Worm (Caenorhabditis elegans) whole organism, L3 larva: ENCODE results near the gene mfsd-11.

Experiments used
- R02D3.7 ChIP-seq: fragments of 150-350 bp; optimal IDR thresholded peaks from 2 replicates; lab custom pipeline; 2014; ENCODE audit warnings: missing biosample characterization, missing genetic modification characterization
- ZK546.5 ChIP-seq: sonication (generic microtip); optimal IDR thresholded peaks from 2 replicates; lab custom pipeline; 2017; ENCODE audit warnings: missing biosample characterization, missing genetic modification characterization
- aly-2 ChIP-seq: fragments of 150-350 bp; optimal IDR thresholded peaks from 2 replicates; lab custom pipeline; 2014; ENCODE audit warnings: missing biosample characterization, missing genetic modification characterization
- ama-1 ChIP-seq: fragments of 150-350 bp; optimal IDR thresholded peaks from 2 replicates; lab custom pipeline; 2018
- ceh-16 ChIP-seq: sonication (generic microtip); optimal IDR thresholded peaks from 2 replicates; lab custom pipeline; 2017; ENCODE audit warnings: missing biosample characterization, missing genetic modification characterization
- ceh-28 ChIP-seq: fragments of 150-350 bp; optimal IDR thresholded peaks from 2 replicates; lab custom pipeline; 2014; ENCODE audit warnings: missing biosample characterization, missing genetic modification reagents, missing genetic modification characterization
- ceh-82 ChIP-seq: fragments of 150-350 bp; optimal IDR thresholded peaks from 2 replicates; lab custom pipeline; 2014; ENCODE audit warnings: missing biosample characterization, missing genetic modification characterization
- ceh-9 ChIP-seq: sonication (generic microtip); optimal IDR thresholded peaks from 2 replicates; lab custom pipeline; 2018; ENCODE audit warnings: missing biosample characterization, missing genetic modification characterization
- daf-12 ChIP-seq: fragments of 150-350 bp; optimal IDR thresholded peaks from 2 replicates; lab custom pipeline; 2014; ENCODE audit warnings: missing biosample characterization, missing genetic modification reagents, missing genetic modification characterization
- egl-27 ChIP-seq: sonication (generic microtip); optimal IDR thresholded peaks from 4 replicates; lab custom pipeline; 2017; ENCODE audit warnings: missing biosample characterization, missing genetic modification reagents, missing genetic modification characterization
- egl-5 ChIP-seq: fragments of 150-350 bp; optimal IDR thresholded peaks from 2 replicates; lab custom pipeline; 2017; ENCODE audit warnings: missing biosample characterization, missing genetic modification reagents, missing genetic modification characterization, inconsistent platforms
- elt-1 ChIP-seq: fragments of 150-350 bp; optimal IDR thresholded peaks from 2 replicates; lab custom pipeline; 2014; ENCODE audit warnings: missing biosample characterization, missing genetic modification characterization
- elt-2 ChIP-seq: sonication (generic microtip); optimal IDR thresholded peaks from 2 replicates; lab custom pipeline; 2016; ENCODE audit warnings: missing genetic modification reagents, mild to moderate bottlenecking, missing genetic modification characterization, missing compliant biosample characterization
- elt-3 ChIP-seq, 3 experiments: fragments of 150-350 bp in 1 of 3; sonication (generic microtip) in 2 of 3; optimal IDR thresholded peaks; 2 replicates in 2 of 3; 4 replicates in 1 of 3; lab custom pipeline; 2014 to 2017; ENCODE audit warnings: missing biosample characterization in 3 of 3, missing genetic modification characterization in 3 of 3
- eor-1 ChIP-seq, 2 experiments: fragments of 150-350 bp; optimal IDR thresholded peaks; 2 replicates each; lab custom pipeline; 2014 to 2018; ENCODE audit warnings: missing biosample characterization in 2 of 2, missing genetic modification characterization in 2 of 2
- fkh-10 ChIP-seq: sonication (generic microtip); optimal IDR thresholded peaks from 2 replicates; lab custom pipeline; 2017; ENCODE audit warnings: missing biosample characterization, missing genetic modification reagents, missing genetic modification characterization
- fkh-2 ChIP-seq: fragments of 150-350 bp; optimal IDR thresholded peaks from 2 replicates; lab custom pipeline; 2014; ENCODE audit warnings: missing biosample characterization, missing genetic modification reagents, missing genetic modification characterization
- fos-1 ChIP-seq: fragments of 150-350 bp; optimal IDR thresholded peaks from 2 replicates; lab custom pipeline; 2014; ENCODE audit warnings: missing biosample characterization, missing genetic modification characterization
- hmg-11 ChIP-seq: sonication (generic microtip); optimal IDR thresholded peaks from 2 replicates; lab custom pipeline; 2016; ENCODE audit warnings: missing genetic modification characterization, missing compliant biosample characterization
- jun-1 ChIP-seq: fragments of 150-350 bp; optimal IDR thresholded peaks from 2 replicates; lab custom pipeline; 2014; ENCODE audit warnings: missing biosample characterization, missing genetic modification reagents, missing genetic modification characterization
- lin-15B ChIP-seq: fragments of 150-350 bp; optimal IDR thresholded peaks from 2 replicates; lab custom pipeline; 2014; ENCODE audit warnings: missing biosample characterization, missing genetic modification characterization
- lin-39 ChIP-seq: fragments of 150-350 bp; optimal IDR thresholded peaks from 2 replicates; lab custom pipeline; 2018; ENCODE audit warnings: missing biosample characterization, missing genetic modification reagents, missing genetic modification characterization
- lsy-12 ChIP-seq: sonication (generic microtip); optimal IDR thresholded peaks from 2 replicates; lab custom pipeline; 2016; ENCODE audit warnings: mild to moderate bottlenecking, missing genetic modification characterization, missing compliant biosample characterization
- mdl-1 ChIP-seq: fragments of 150-350 bp; optimal IDR thresholded peaks from 2 replicates; lab custom pipeline; 2014; ENCODE audit warnings: missing biosample characterization, missing genetic modification characterization
- mml-1 ChIP-seq: fragments of 150-350 bp; sonication (generic microtip); optimal IDR thresholded peaks from 3 replicates; lab custom pipeline; 2014; ENCODE audit warnings: missing biosample characterization, missing genetic modification characterization
- nfya-1 ChIP-seq: sonication (generic microtip); optimal IDR thresholded peaks from 2 replicates; lab custom pipeline; 2017; ENCODE audit warnings: missing genetic modification characterization, mild to moderate bottlenecking, missing compliant biosample characterization, antibody characterized with exemption, moderate library complexity; ENCODE audit not compliant: insufficient read depth
- nhr-11 ChIP-seq: fragments of 150-350 bp; optimal IDR thresholded peaks from 2 replicates; lab custom pipeline; 2014; ENCODE audit warnings: missing biosample characterization, missing genetic modification characterization
- nhr-12 ChIP-seq: fragments of 150-350 bp; optimal IDR thresholded peaks from 2 replicates; lab custom pipeline; 2014; ENCODE audit warnings: missing biosample characterization, missing genetic modification characterization
- nhr-23 ChIP-seq: fragments of 150-350 bp; optimal IDR thresholded peaks from 2 replicates; lab custom pipeline; 2014; ENCODE audit warnings: missing biosample characterization, missing genetic modification reagents, missing genetic modification characterization
- nhr-237 ChIP-seq: fragments of 150-350 bp; optimal IDR thresholded peaks from 2 replicates; lab custom pipeline; 2014; ENCODE audit warnings: missing biosample characterization, missing genetic modification characterization
- nhr-25 ChIP-seq: sonication (generic microtip); optimal IDR thresholded peaks from 2 replicates; lab custom pipeline; 2017; ENCODE audit warnings: missing biosample characterization, missing genetic modification characterization
- nhr-28 ChIP-seq: fragments of 150-350 bp; optimal IDR thresholded peaks from 2 replicates; lab custom pipeline; 2014; ENCODE audit warnings: missing biosample characterization, missing genetic modification characterization
- nhr-43 ChIP-seq: sonication (generic microtip); optimal IDR thresholded peaks from 2 replicates; lab custom pipeline; 2016; ENCODE audit warnings: mild to moderate bottlenecking, missing genetic modification characterization, missing compliant biosample characterization; ENCODE audit not compliant: poor library complexity, severe bottlenecking
- nhr-67 ChIP-seq: fragments of 150-350 bp; optimal IDR thresholded peaks from 2 replicates; lab custom pipeline; 2014; ENCODE audit warnings: missing biosample characterization, missing genetic modification characterization
- nhr-76 ChIP-seq: fragments of 150-350 bp; sonication (generic microtip); optimal IDR thresholded peaks from 5 replicates; lab custom pipeline; 2014; ENCODE audit warnings: missing biosample characterization, missing genetic modification characterization
- nhr-77 ChIP-seq: fragments of 150-350 bp; optimal IDR thresholded peaks from 2 replicates; lab custom pipeline; 2014; ENCODE audit warnings: missing biosample characterization, missing genetic modification characterization
- pha-4 ChIP-seq: fragments of 150-350 bp; optimal IDR thresholded peaks from 2 replicates; lab custom pipeline; 2014; ENCODE audit warnings: missing biosample characterization, missing genetic modification reagents, missing genetic modification characterization
- pqm-1 ChIP-seq: fragments of 150-350 bp; optimal IDR thresholded peaks from 2 replicates; lab custom pipeline; 2017; ENCODE audit warnings: missing biosample characterization, missing genetic modification characterization, inconsistent platforms
- sea-2 ChIP-seq: fragments of 150-350 bp; sonication (generic microtip); optimal IDR thresholded peaks from 4 replicates; lab custom pipeline; 2014; ENCODE audit warnings: missing biosample characterization, missing genetic modification reagents, missing genetic modification characterization
- skn-1 ChIP-seq: fragments of 150-350 bp; optimal IDR thresholded peaks from 2 replicates; lab custom pipeline; 2014; ENCODE audit warnings: missing biosample characterization, missing genetic modification characterization
- snpc-4 ChIP-seq: fragments of 150-350 bp; optimal IDR thresholded peaks from 2 replicates; lab custom pipeline; 2014; ENCODE audit warnings: missing biosample characterization, missing genetic modification characterization
- tbx-2 ChIP-seq: sonication (generic microtip); optimal IDR thresholded peaks from 2 replicates; lab custom pipeline; 2016; ENCODE audit warnings: mild to moderate bottlenecking, missing genetic modification characterization, missing compliant biosample characterization
- unc-39 ChIP-seq: sonication (generic microtip); optimal IDR thresholded peaks from 4 replicates; lab custom pipeline; 2017; ENCODE audit warnings: missing biosample characterization, missing genetic modification characterization
- unc-62 ChIP-seq: fragments of 150-350 bp; sonication (generic microtip); optimal IDR thresholded peaks from 4 replicates; lab custom pipeline; 2014; ENCODE audit warnings: missing biosample characterization, missing genetic modification reagents, missing genetic modification characterization
- zag-1 ChIP-seq: fragments of 150-350 bp; optimal IDR thresholded peaks from 2 replicates; lab custom pipeline; 2014; ENCODE audit warnings: missing biosample characterization, missing genetic modification characterization
- ztf-11 ChIP-seq: fragments of 150-350 bp; optimal IDR thresholded peaks from 2 replicates; lab custom pipeline; 2014; ENCODE audit warnings: missing biosample characterization, missing genetic modification characterization
- ztf-4 ChIP-seq: fragments of 150-350 bp; optimal IDR thresholded peaks from 2 replicates; lab custom pipeline; 2014; ENCODE audit warnings: missing biosample characterization, missing genetic modification characterization

Gene mfsd-11

DNA sequence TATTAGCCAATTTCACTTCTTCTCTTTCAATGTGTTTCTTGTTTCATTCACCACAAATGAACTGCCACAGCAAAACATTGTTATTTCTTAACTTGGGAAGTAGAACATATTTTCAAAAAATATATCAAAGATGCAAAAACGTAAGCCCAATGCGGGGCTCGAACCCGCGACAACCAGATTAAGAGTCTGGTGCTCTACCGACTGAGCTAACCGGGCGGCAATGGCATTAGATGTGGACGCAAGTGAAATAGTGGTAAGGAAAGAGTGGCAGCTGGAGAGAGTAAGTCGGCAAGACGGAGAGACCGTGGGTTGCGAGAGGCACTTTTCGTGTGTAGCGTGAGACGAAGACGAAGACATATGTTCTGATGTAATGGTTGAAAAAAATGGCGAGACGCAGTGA lies 47.9 kb downstream of the mfsd-11 start:
- TF ChIP-seq fos-1 (no peak), hmg-11 (tag; lab: Kevin White, UChicago) (no peak), nhr-67 (tag; lab: Kevin White, UChicago) (no peak), nhr-28 (tag; lab: Kevin White, UChicago) (no peak), zag-1 (tag; lab: Kevin White, UChicago) (no peak), ztf-4 (tag; lab: Kevin White, UChicago) (no peak), ceh-16 (tag; lab: Kevin White, UChicago) (no peak), fkh-10 (no peak), elt-2 (tag; lab: Kevin White, UChicago) (peak; percentile 42), ZK546.5 (tag; lab: Kevin White, UChicago) (no peak), jun-1 (tag; lab: Kevin White, UChicago) (peak; percentile 20), ztf-11 (tag; lab: Kevin White, UChicago) (peak; percentile 6), nfya-1 (tag; lab: Kevin White, UChicago) (peak; percentile 67), lsy-12 (peak; percentile 65), egl-5 (tag; lab: Kevin White, UChicago) (peak; percentile 26), ceh-9 (tag; lab: Kevin White, UChicago) (no peak), eor-1 (tag; optimal IDR thresholded peaks at IDR 0.05; lab: Kevin White, UChicago) (no peak), lin-39 (peak; percentile 75), nhr-23 (tag; lab: Kevin White, UChicago) (peak; percentile 55), nhr-25 (peak; percentile 25), pha-4 (no peak), daf-12 (no peak), mdl-1 (tag; lab: Kevin White, UChicago) (no peak), nhr-43 (tag; lab: Kevin White, UChicago) (peak; percentile 85), elt-1 (tag; lab: Kevin White, UChicago) (no peak), snpc-4 (tag; lab: Kevin White, UChicago) (peak; percentile 3), fkh-2 (peak; percentile 20), nhr-76 (tag; lab: Kevin White, UChicago) (peak; percentile 33), tbx-2 (tag; lab: Kevin White, UChicago) (peak; percentile 79), R02D3.7 (peak; percentile 20), mml-1 (tag; lab: Kevin White, UChicago) (no peak), ceh-28 (tag; lab: Kevin White, UChicago) (peak; percentile 41), ama-1 (lab: Kevin White, UChicago) (no peak), egl-27 (tag; lab: Kevin White, UChicago) (peak; percentile 48), nhr-12 (tag; lab: Kevin White, UChicago) (no peak), unc-62 (peak; percentile 17), sea-2 (GFP tag; lab: Kevin White, UChicago) (peak; percentile 81), skn-1 (no peak), unc-39 (tag; lab: Kevin White, UChicago) (no peak), nhr-11 (tag; lab: Kevin White, UChicago) (no peak), pqm-1 (tag; lab: Kevin White, UChicago) (no peak), ceh-82 (peak; percentile 78), aly-2 (no peak), nhr-237 (tag; lab: Kevin White, UChicago) (no peak), nhr-77 (peak; percentile 14), lin-15B (peak; percentile 4), elt-3 (tag; optimal IDR thresholded peaks at IDR 0.05; lab: Kevin White, UChicago) (peak in 1 of 3 experiments; percentile 25)

DNA sequence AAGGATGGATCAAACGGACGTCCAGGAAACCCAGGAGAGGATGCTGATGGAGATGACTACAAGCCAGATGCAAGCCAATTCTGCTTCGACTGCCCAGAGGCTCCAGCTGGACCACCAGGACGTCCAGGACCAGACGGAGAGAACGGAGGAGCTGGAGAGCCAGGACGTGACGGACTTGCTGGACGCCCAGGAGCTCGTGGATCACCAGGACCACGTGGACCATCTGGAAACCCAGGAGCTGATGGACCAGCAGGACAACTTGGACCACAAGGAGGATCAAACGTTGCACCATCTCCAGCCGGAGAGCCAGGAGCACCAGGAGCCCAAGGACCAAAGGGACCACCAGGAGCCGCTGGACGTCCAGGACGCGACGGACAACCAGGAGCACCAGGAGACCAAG lies 48.4 kb downstream of the mfsd-11 start:
- no peak for TF ChIP-seq nhr-23 (tag; lab: Kevin White, UChicago)
